Worm (Caenorhabditis elegans): ENCODE data around the gene ceh-40.

The ceh-40 gene

DNA sequence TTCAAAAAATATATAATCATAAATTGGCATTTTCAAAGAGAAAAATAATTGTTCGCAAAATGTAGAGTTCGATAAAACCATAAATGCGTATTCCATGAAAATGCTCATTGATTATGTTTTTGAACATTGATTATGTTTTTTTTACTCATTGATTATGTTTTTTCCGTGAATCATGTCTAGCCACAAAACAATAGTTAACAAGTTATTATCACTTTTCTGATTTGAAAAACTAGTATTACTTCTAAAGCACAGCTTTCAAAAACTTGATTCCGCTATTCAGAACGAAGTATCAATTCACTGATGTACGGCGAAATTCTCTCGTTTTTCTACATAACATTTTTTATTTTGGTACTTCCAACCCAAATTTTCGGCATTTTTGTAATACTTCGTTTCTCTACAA, 15.2 kb upstream of the ceh-40 start, which contains the start of gene srd-48:
Gene srd-48 (plus strand): TSS at position 301 of the 400 bp plus-strand sequence.
- TF ChIP-seq unc-86 (tag; optimal IDR thresholded peaks at IDR 0.05) (no peak), ceh-48 (tag; optimal IDR thresholded peaks at IDR 0.05) (no peak), che-1 (tag; optimal IDR thresholded peaks at IDR 0.05) (no peak)

DNA sequence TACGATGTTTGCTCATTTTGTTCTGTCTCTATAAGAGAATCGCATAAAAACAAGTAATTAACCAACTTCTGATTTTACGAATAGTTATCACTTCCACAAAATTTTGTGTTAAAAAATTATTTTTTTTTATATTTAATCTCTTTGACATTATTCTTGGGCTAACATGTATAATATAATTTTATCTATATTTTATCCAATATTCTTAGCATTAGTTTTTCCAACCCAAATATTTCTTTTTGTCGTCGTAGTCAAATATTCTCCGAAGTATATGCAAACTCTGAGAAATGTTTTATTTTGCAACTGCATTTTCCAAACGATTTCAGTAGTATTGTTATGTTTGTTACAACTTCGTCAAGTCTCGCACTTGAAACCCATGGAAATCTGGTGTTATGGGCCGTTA, 12.9 kb upstream of the ceh-40 start, which contains the start of gene srd-47:
Gene srd-47 (plus strand): TSS at position 164 of the 400 bp plus-strand sequence.
- TF ChIP-seq Y22D7AL.16 (tag; optimal IDR thresholded peaks at IDR 0.05) (no peak), elt-2 (tag; optimal IDR thresholded peaks at IDR 0.05) (no peak), hlh-6 (tag; optimal IDR thresholded peaks at IDR 0.05) (no peak), fkh-6 (tag; optimal IDR thresholded peaks at IDR 0.05) (no peak), hlh-30 (tag; optimal IDR thresholded peaks at IDR 0.05; ENCODE audit: insufficient read depth) (no peak), K09A11.1 (tag; optimal IDR thresholded peaks at IDR 0.05; ENCODE audit: insufficient read depth) (no peak), lim-6 (tag; optimal IDR thresholded peaks at IDR 0.05) (no peak)

DNA sequence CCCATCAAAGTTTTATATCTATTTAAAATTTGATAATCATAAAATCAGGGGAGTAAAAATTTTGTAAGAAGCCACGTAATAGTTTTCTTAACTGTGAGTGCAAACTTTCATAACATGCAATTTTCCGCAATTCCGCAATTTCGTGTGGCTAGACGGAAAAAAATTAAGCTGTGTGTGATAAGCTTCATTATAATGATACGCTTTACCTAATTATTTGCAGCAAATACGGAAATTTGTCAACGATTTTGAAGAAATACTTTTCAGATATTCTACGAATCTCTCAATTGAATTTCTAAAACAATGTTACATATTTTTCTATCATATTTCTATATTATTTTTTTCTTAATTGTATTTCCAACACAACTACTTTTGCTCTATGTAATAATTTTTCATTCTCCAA, 11.2 kb upstream of the ceh-40 start, which contains the start of gene srd-46:
Gene srd-46 (plus strand): TSS at position 301 of the 400 bp plus-strand sequence.
- no peak for TF ChIP-seq pha-2 (tag; optimal IDR thresholded peaks at IDR 0.05)
- no peak for TF ChIP-seq C08G9.2 (tag; optimal IDR thresholded peaks at IDR 0.05)
- TF ChIP-seq ceh-19 (GFP tag; optimal IDR thresholded peaks at IDR 0.05) = no peak
- TF ChIP-seq sox-2 (GFP tag; IDR thresholded peaks at IDR 0.05) = no peak
- no peak for TF ChIP-seq ceh-2 (tag; optimal IDR thresholded peaks at IDR 0.05)

- TF ChIP-seq fax-1 (tag; optimal IDR thresholded peaks at IDR 0.05) (no peak), ceh-45 (GFP tag; IDR thresholded peaks at IDR 0.05) (no peak), ceh-22 (tag; optimal IDR thresholded peaks at IDR 0.05) (no peak), dmd-4 (tag; optimal IDR thresholded peaks at IDR 0.05; ENCODE audit: borderline replicate concordance) (no peak), hlh-8 (tag; optimal IDR thresholded peaks at IDR 0.05) (no peak), gmeb-2 (tag; optimal IDR thresholded peaks at IDR 0.05) (no peak), mec-3 (tag; optimal IDR thresholded peaks at IDR 0.05; ENCODE audit: borderline replicate concordance) (no peak), sox-4 (tag; optimal IDR thresholded peaks at IDR 0.05) (no peak), fkh-10 (GFP tag; optimal IDR thresholded peaks at IDR 0.05) (no peak), tbx-7 (tag; optimal IDR thresholded peaks at IDR 0.05) (no peak), unc-86 (tag; optimal IDR thresholded peaks at IDR 0.05) (no peak), pag-3 (tag; optimal IDR thresholded peaks at IDR 0.05; ENCODE audit: borderline replicate concordance) (no peak)
Measured at ce11 chrX:12328676-12329075, 8.1 kb upstream of the ceh-40 start, which contains the start of gene srd-45. TSS of gene srd-45 (plus strand) at chrX:12328976.

DNA sequence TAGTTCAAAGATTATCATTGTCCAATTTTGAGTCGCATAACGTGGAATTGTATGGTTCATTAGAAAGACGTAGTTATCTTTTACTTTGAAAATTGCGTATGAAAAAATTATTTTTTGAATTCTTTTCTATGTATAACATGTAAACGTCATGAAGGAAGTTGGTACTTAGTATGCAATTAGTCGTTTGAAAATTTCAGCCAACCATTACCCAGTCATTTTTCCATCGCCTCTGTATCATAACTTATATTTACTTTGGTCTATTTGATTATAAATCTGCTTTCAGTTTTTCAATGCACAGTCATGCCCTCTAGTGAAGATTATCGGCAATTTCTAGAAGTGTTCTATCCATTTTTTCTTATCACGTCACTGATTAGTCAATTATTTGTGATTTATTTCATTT, 5.8 kb upstream of the ceh-40 start, which contains the start of gene srd-41:
Gene srd-41 (plus strand): TSS at position 301 of the 400 bp plus-strand sequence.
- TF ChIP-seq nhr-232 (tag; optimal IDR thresholded peaks at IDR 0.05) (no peak), lim-6 (tag; optimal IDR thresholded peaks at IDR 0.05) (no peak), ceh-45 (GFP tag; IDR thresholded peaks at IDR 0.05) (no peak), Y22D7AL.16 (tag; optimal IDR thresholded peaks at IDR 0.05) (no peak), hlh-8 (tag; optimal IDR thresholded peaks at IDR 0.05) (no peak), ama-1 (optimal IDR thresholded peaks at IDR 0.05) (no peak), F13H6.1 (tag; optimal IDR thresholded peaks at IDR 0.05) (no peak), unc-3 (GFP tag; conservative IDR thresholded peaks at IDR 0.05) (no peak), unc-3 (tag; optimal IDR thresholded peaks at IDR 0.05) (no peak), unc-42 (tag; optimal IDR thresholded peaks at IDR 0.05) (no peak), madf-2 (tag; optimal IDR thresholded peaks at IDR 0.05) (no peak), hlh-30 (tag; optimal IDR thresholded peaks at IDR 0.05; ENCODE audit: insufficient read depth) (no peak), ceh-9 (tag; optimal IDR thresholded peaks at IDR 0.05) (no peak), ceh-18 (tag; optimal IDR thresholded peaks at IDR 0.05) (no peak), hlh-13 (GFP tag; optimal IDR thresholded peaks at IDR 0.05) (no peak), elt-4 (tag; optimal IDR thresholded peaks at IDR 0.05) (no peak), npax-4 (tag; optimal IDR thresholded peaks at IDR 0.05) (no peak), pax-1 (tag; optimal IDR thresholded peaks at IDR 0.05) (no peak), pros-1 (tag; optimal IDR thresholded peaks at IDR 0.05) (no peak)

All from whole organism, late embryonic.